Worm (Caenorhabditis elegans) whole organism, L1 larva: Measurements from ENCODE around the gene cyn-17.
A peak's percentile ranks its signal among the peaks of the same experiment; 100 is the strongest.

ENCODE experiments used
- C04F5.9 ChIP-seq: sonication (generic microtip); optimal IDR thresholded peaks from 2 replicates; lab custom pipeline; 2016; ENCODE audit warnings: missing genetic modification characterization, missing compliant biosample characterization
- C16A3.4 ChIP-seq: fragments of 150-350 bp; optimal IDR thresholded peaks from 2 replicates; lab custom pipeline; 2014; ENCODE audit warnings: missing biosample characterization, missing genetic modification characterization
- Y116A8C.19 ChIP-seq: sonication (generic microtip); optimal IDR thresholded peaks from 2 replicates; lab custom pipeline; 2016; ENCODE audit warnings: missing compliant biosample characterization, missing genetic modification characterization, borderline replicate concordance
- alr-1 ChIP-seq: fragments of 200-800 bp; sonication (Bioruptor generic); optimal IDR thresholded peaks from 2 replicates; lab custom pipeline; 2018; ENCODE audit warnings: borderline replicate concordance, mild to moderate bottlenecking, missing genetic modification characterization, missing compliant biosample characterization
- blmp-1 ChIP-seq: fragments of 150-350 bp; optimal IDR thresholded peaks from 2 replicates; lab custom pipeline; 2014; ENCODE audit warnings: missing biosample characterization, missing genetic modification characterization
- ceh-63 ChIP-seq: fragments of 200-800 bp; sonication (Bioruptor generic); optimal IDR thresholded peaks from 2 replicates; lab custom pipeline; 2018; ENCODE audit warnings: mild to moderate bottlenecking, missing genetic modification characterization, missing compliant biosample characterization
- ceh-88 ChIP-seq: fragments of 200-800 bp; sonication (Bioruptor generic); IDR thresholded peaks from 2 replicates; pipeline ENCODE4 v1.3.6; 2022; ENCODE audit warnings: missing genetic modification characterization, missing compliant biosample characterization
- ces-1 ChIP-seq: fragments of 150-350 bp; optimal IDR thresholded peaks from 2 replicates; lab custom pipeline; 2014; ENCODE audit warnings: missing biosample characterization, missing genetic modification reagents, missing genetic modification characterization
- dpl-1 ChIP-seq, 3 experiments: fragments of 150-350 bp in 2 of 3; sonication (generic microtip) in 1 of 3; optimal IDR thresholded peaks; 2 replicates each; lab custom pipeline; 2014 to 2017; ENCODE audit warnings: missing biosample characterization in 3 of 3, missing genetic modification characterization in 3 of 3, missing genetic modification reagents in 3 of 3
- efl-1 ChIP-seq, 4 experiments: fragments of 150-350 bp; optimal IDR thresholded peaks in 3 of 4; peaks in 1 of 4; 1 replicate in 1 of 4; 2 replicates in 3 of 4; lab custom pipeline; 2014; ENCODE audit warnings: missing biosample characterization in 2 of 4, missing genetic modification characterization in 2 of 4, missing genetic modification reagents in 2 of 4
- efl-3 ChIP-seq: fragments of 200-800 bp; sonication (Bioruptor generic); optimal IDR thresholded peaks from 2 replicates; lab custom pipeline; 2018; ENCODE audit warnings: mild to moderate bottlenecking, missing genetic modification characterization, missing compliant biosample characterization
- egl-13 ChIP-seq: sonication (generic microtip); optimal IDR thresholded peaks from 2 replicates; lab custom pipeline; 2016; ENCODE audit warnings: missing genotype, missing genetic modification reagents, missing genetic modification characterization, missing compliant biosample characterization
- elt-3 ChIP-seq, 6 experiments: fragments of 150-350 bp in 1 of 6; sonication (generic microtip); optimal IDR thresholded peaks; 2 replicates each; lab custom pipeline; 2017 to 2018; ENCODE audit warnings: missing biosample characterization in 6 of 6, missing genetic modification characterization in 6 of 6, inconsistent platforms in 1 of 6
- ets-5 ChIP-seq: fragments of 200-800 bp; sonication (Bioruptor generic); IDR thresholded peaks from 2 replicates; pipeline ENCODE4 v1.3.6; 2022; ENCODE audit warnings: missing genetic modification characterization, missing compliant biosample characterization
- fkh-4 ChIP-seq: sonication (generic microtip); optimal IDR thresholded peaks from 2 replicates; lab custom pipeline; 2016; ENCODE audit warnings: missing compliant biosample characterization, missing genetic modification characterization, borderline replicate concordance
- fkh-8 ChIP-seq: sonication (generic microtip); optimal IDR thresholded peaks from 2 replicates; lab custom pipeline; 2016; ENCODE audit warnings: mild to moderate bottlenecking, missing genetic modification characterization, missing compliant biosample characterization
- fos-1 ChIP-seq: fragments of 150-350 bp; optimal IDR thresholded peaks from 2 replicates; lab custom pipeline; 2014; ENCODE audit warnings: missing biosample characterization, missing genetic modification characterization
- hlh-17 ChIP-seq: fragments of 200-800 bp; sonication (Bioruptor generic); optimal IDR thresholded peaks from 2 replicates; lab custom pipeline; 2018; ENCODE audit warnings: missing genetic modification characterization, mild to moderate bottlenecking, missing compliant biosample characterization, moderate library complexity, borderline replicate concordance
- hlh-4 ChIP-seq: sonication (generic microtip); optimal IDR thresholded peaks from 2 replicates; lab custom pipeline; 2016; ENCODE audit warnings: mild to moderate bottlenecking, missing genetic modification characterization, missing compliant biosample characterization
- hpl-2 ChIP-seq: fragments of 150-350 bp; optimal IDR thresholded peaks from 2 replicates; lab custom pipeline; 2014; ENCODE audit warnings: missing biosample characterization, missing genetic modification reagents, missing genetic modification characterization
- irx-1 ChIP-seq: sonication (generic microtip); optimal IDR thresholded peaks from 2 replicates; lab custom pipeline; 2016; ENCODE audit warnings: missing genetic modification characterization, missing compliant biosample characterization
- lin-14 ChIP-seq: fragments of 200-800 bp; sonication (Bioruptor generic); optimal IDR thresholded peaks from 2 replicates; lab custom pipeline; 2018; ENCODE audit warnings: mild to moderate bottlenecking, missing genetic modification characterization, moderate library complexity, missing compliant biosample characterization
- lin-15B ChIP-seq: fragments of 150-350 bp; sonication (generic microtip); optimal IDR thresholded peaks from 3 replicates; lab custom pipeline; 2014; ENCODE audit warnings: missing biosample characterization, missing genetic modification characterization
- lin-35 ChIP-seq, 2 experiments: fragments of 150-350 bp; optimal IDR thresholded peaks; 2 replicates each; lab custom pipeline; 2014; ENCODE audit warnings: missing biosample characterization in 2 of 2, missing genetic modification characterization in 2 of 2, missing genetic modification reagents in 2 of 2
- lin-39 ChIP-seq: fragments of 150-350 bp; optimal IDR thresholded peaks from 2 replicates; lab custom pipeline; 2014; ENCODE audit warnings: missing biosample characterization, missing genetic modification reagents, missing genetic modification characterization
- lir-3 ChIP-seq: sonication (generic microtip); optimal IDR thresholded peaks from 2 replicates; lab custom pipeline; 2016; ENCODE audit warnings: mild to moderate bottlenecking, missing genetic modification characterization, moderate library complexity, missing compliant biosample characterization; ENCODE audit not compliant: poor library complexity
- lsy-2 ChIP-seq, 2 experiments: fragments of 150-350 bp; optimal IDR thresholded peaks; 2 replicates each; lab custom pipeline; 2014; ENCODE audit warnings: missing biosample characterization in 2 of 2, missing genetic modification characterization in 2 of 2
- nhr-12 ChIP-seq: sonication (generic microtip); optimal IDR thresholded peaks from 2 replicates; lab custom pipeline; 2017; ENCODE audit warnings: missing biosample characterization, missing genetic modification characterization
- nhr-19 ChIP-seq: fragments of 200-800 bp; sonication (Bioruptor generic); conservative IDR thresholded peaks from 2 replicates; pipeline ENCODE4 v1.3.6; 2022; ENCODE audit warnings: missing genetic modification characterization, missing compliant biosample characterization
- nhr-20 ChIP-seq: sonication (generic microtip); optimal IDR thresholded peaks from 2 replicates; lab custom pipeline; 2016; ENCODE audit warnings: mild to moderate bottlenecking, missing genetic modification characterization, missing compliant biosample characterization
- nhr-47 ChIP-seq: sonication (generic microtip); optimal IDR thresholded peaks from 2 replicates; lab custom pipeline; 2016; ENCODE audit warnings: mild to moderate bottlenecking, missing genetic modification characterization, moderate library complexity, missing compliant biosample characterization
- nhr-71 ChIP-seq: sonication (generic microtip); optimal IDR thresholded peaks from 2 replicates; lab custom pipeline; 2016; ENCODE audit warnings: mild to moderate bottlenecking, missing genetic modification characterization, moderate library complexity, missing compliant biosample characterization
- nhr-77 ChIP-seq: fragments of 150-350 bp; optimal IDR thresholded peaks from 2 replicates; lab custom pipeline; 2014; ENCODE audit warnings: missing biosample characterization, missing genetic modification characterization
- nhr-84 ChIP-seq: sonication (generic microtip); optimal IDR thresholded peaks from 2 replicates; lab custom pipeline; 2017; ENCODE audit warnings: missing biosample characterization, missing genetic modification characterization
- nhr-85 ChIP-seq: sonication (generic microtip); peaks from one replicate; lab custom pipeline; 2016; ENCODE audit warnings: missing genetic modification characterization, inconsistent platforms, missing compliant biosample characterization
- nhr-90 ChIP-seq: sonication (generic microtip); optimal IDR thresholded peaks from 2 replicates; lab custom pipeline; 2016; ENCODE audit warnings: mild to moderate bottlenecking, missing genetic modification characterization, missing compliant biosample characterization; ENCODE audit not compliant: poor library complexity
- pag-3 ChIP-seq: sonication (generic microtip); optimal IDR thresholded peaks from 2 replicates; lab custom pipeline; 2017; ENCODE audit warnings: missing genetic modification characterization, mild to moderate bottlenecking, missing compliant biosample characterization, antibody characterized with exemption, borderline replicate concordance; ENCODE audit not compliant: insufficient read depth
- pqm-1 ChIP-seq: sonication (generic microtip); optimal IDR thresholded peaks from 3 replicates; lab custom pipeline; 2017; ENCODE audit warnings: missing biosample characterization, missing genetic modification characterization
- snu-23 ChIP-seq: sonication (generic microtip); optimal IDR thresholded peaks from 2 replicates; lab custom pipeline; 2016; ENCODE audit warnings: missing genetic modification characterization, missing compliant biosample characterization
- sptf-1 ChIP-seq: fragments of 150-350 bp; optimal IDR thresholded peaks from 2 replicates; lab custom pipeline; 2014; ENCODE audit warnings: missing biosample characterization, missing genetic modification characterization
- sup-37 ChIP-seq: fragments of 200-800 bp; sonication (Bioruptor generic); optimal IDR thresholded peaks from 2 replicates; lab custom pipeline; 2018; ENCODE audit warnings: mild to moderate bottlenecking, missing genetic modification characterization, missing compliant biosample characterization
- tlp-1 ChIP-seq: fragments of 150-350 bp; optimal IDR thresholded peaks from 2 replicates; lab custom pipeline; 2014; ENCODE audit warnings: missing biosample characterization, missing genetic modification characterization
- unc-30 ChIP-seq: sonication (generic microtip); optimal IDR thresholded peaks from 2 replicates; lab custom pipeline; 2017; ENCODE audit warnings: missing biosample characterization, missing genetic modification characterization
- unc-62 ChIP-seq: fragments of 150-350 bp; optimal IDR thresholded peaks from 2 replicates; lab custom pipeline; 2014; ENCODE audit warnings: missing biosample characterization, missing genetic modification reagents, missing genetic modification characterization
- unc-98 ChIP-seq: fragments of 200-800 bp; sonication (Bioruptor generic); IDR thresholded peaks from 2 replicates; pipeline ENCODE4 v1.3.6; 2022; ENCODE audit warnings: missing genetic modification characterization, missing compliant biosample characterization
- xbp-1 ChIP-seq: sonication (generic microtip); optimal IDR thresholded peaks from 2 replicates; lab custom pipeline; 2016; ENCODE audit warnings: missing genetic modification characterization, missing compliant biosample characterization
- zag-1 ChIP-seq: fragments of 150-350 bp; optimal IDR thresholded peaks from 2 replicates; lab custom pipeline; 2014; ENCODE audit warnings: missing biosample characterization, missing genetic modification characterization
- ztf-11 ChIP-seq, 2 experiments: sonication (generic microtip); optimal IDR thresholded peaks; 2 replicates each; lab custom pipeline; 2016 to 2017; ENCODE audit warnings: missing genetic modification characterization in 2 of 2, missing biosample characterization in 1 of 2, missing compliant biosample characterization in 1 of 2
- ztf-4 ChIP-seq: fragments of 150-350 bp; optimal IDR thresholded peaks from 2 replicates; lab custom pipeline; 2014; ENCODE audit warnings: missing biosample characterization, missing genetic modification characterization

Gene cyn-17

DNA sequence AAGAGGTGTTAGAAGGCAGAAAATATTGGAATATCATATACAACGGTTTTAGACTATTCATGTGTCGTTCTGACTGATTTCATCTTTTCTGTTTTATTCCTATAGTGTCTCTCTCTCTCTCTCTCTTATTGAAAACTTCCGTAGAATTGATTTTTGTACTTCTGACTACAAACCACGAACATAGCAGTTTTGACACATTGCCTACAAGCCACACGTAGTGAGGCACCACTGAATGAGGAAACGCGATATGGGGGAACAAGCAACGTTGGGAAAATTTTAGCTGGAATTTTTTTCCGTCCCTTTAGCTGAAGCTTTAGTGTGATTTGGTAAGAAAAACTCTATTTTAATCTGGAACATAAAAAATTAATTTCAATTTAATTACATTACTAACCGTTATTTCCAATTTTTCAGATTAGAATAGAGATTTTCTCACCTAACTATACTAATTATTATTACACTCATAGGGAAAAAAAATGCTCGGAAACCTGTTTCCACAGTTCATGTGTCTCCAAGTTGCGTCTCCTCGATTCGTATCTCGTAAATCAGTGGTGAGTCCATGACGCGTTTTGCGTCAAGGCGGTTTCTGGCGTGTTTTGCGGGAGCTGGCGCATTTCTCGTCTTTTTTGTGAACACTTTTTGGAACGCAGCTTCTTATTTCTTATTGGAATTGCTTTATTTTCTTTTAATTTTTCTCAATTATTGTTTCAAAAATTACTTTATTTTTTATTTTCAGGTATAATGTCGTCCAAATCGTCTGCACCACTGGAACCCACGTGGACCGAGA lies 8.8 kb upstream of the cyn-17 start, which contains the start of the genes nhr-142 and F44E7.9 (continued):
- no peak for TF ChIP-seq pqm-1
- TF ChIP-seq unc-30 (tag; lab: Kevin White, UChicago): no peak
- no peak for TF ChIP-seq nhr-84 (tag; lab: Kevin White, UChicago)
- TF ChIP-seq lin-39 (tag; lab: Kevin White, UChicago): peak; percentile 60
- peak; percentile 93 for TF ChIP-seq C16A3.4 (tag; lab: Kevin White, UChicago)
- TF ChIP-seq ztf-4 (tag; lab: Kevin White, UChicago): peak; percentile 49
- peak; percentile 40 for TF ChIP-seq sup-37 (GFP tag; lab: Kevin White, UChicago)
- no peak for TF ChIP-seq efl-3
- TF ChIP-seq nhr-71 (tag; lab: Kevin White, UChicago): peak; percentile 92
- no peak for TF ChIP-seq unc-62 (GFP tag; lab: Kevin White, UChicago)
- peak; percentile 94 for TF ChIP-seq nhr-85 (tag; lab: Kevin White, UChicago)
- TF ChIP-seq Y116A8C.19 (tag; lab: Kevin White, UChicago): no peak
- peak; percentile 70 for TF ChIP-seq lir-3 (tag; lab: Kevin White, UChicago)
- 0 out of 2 replicates have a peak, but pooled peaks have one; percentile 15 for TF ChIP-seq ceh-88
- no peak for TF ChIP-seq ces-1 (GFP tag; lab: Kevin White, UChicago)
- no peak for TF ChIP-seq hlh-17 (GFP tag; lab: Kevin White, UChicago)
- peak; percentile 32 for TF ChIP-seq fkh-4 (tag; lab: Kevin White, UChicago)
- no peak for TF ChIP-seq sptf-1 (tag; lab: Kevin White, UChicago)
- no peak for TF ChIP-seq unc-98 (GFP tag; lab: Robert Waterston, UW)
- peak; percentile 76 for TF ChIP-seq lin-15B (tag; lab: Kevin White, UChicago)
- no peak for TF ChIP-seq hpl-2 (GFP tag; lab: Kevin White, UChicago)
- TF ChIP-seq nhr-90 (tag; lab: Kevin White, UChicago): peak; percentile 90
- no peak for TF ChIP-seq ets-5
- TF ChIP-seq ztf-11 (tag; optimal IDR thresholded peaks at IDR 0.05; lab: Kevin White, UChicago): peak in 1 of 2 experiments; percentile 75
- no peak for TF ChIP-seq tlp-1 (tag; lab: Kevin White, UChicago)
- no peak for TF ChIP-seq alr-1 (tag; lab: Kevin White, UChicago)
- peak; percentile 75 for TF ChIP-seq fos-1
- peak; percentile 57 for TF ChIP-seq C04F5.9 (tag; lab: Kevin White, UChicago)
- TF ChIP-seq elt-3 (tag; optimal IDR thresholded peaks at IDR 0.05; lab: Kevin White, UChicago): peak in 2 of 6 experiments; percentile 42 to 78
- TF ChIP-seq lin-35 (GFP tag; optimal IDR thresholded peaks at IDR 0.05; lab: Kevin White, UChicago): peak; percentile 81 to 86
- TF ChIP-seq hlh-4 (tag; lab: Kevin White, UChicago): no peak
- TF ChIP-seq nhr-47 (tag; lab: Kevin White, UChicago): peak; percentile 92
- TF ChIP-seq dpl-1 (GFP tag; optimal IDR thresholded peaks at IDR 0.05; lab: Kevin White, UChicago): peak; percentile 72 to 84 (median 82)
- TF ChIP-seq fkh-8: peak; percentile 87
- TF ChIP-seq nhr-12 (tag; lab: Kevin White, UChicago): no peak
- TF ChIP-seq xbp-1 (tag; lab: Kevin White, UChicago): peak; percentile 87
- TF ChIP-seq irx-1: peak; percentile 83
- TF ChIP-seq nhr-19 (GFP tag; lab: Robert Waterston, UW): peak; percentile 87
- peak; percentile 91 for TF ChIP-seq lin-14 (GFP tag; lab: Kevin White, UChicago)
- peak; percentile 71 for TF ChIP-seq nhr-77
- peak; percentile 90 for TF ChIP-seq nhr-20 (tag; lab: Kevin White, UChicago)
- TF ChIP-seq lsy-2 (tag; optimal IDR thresholded peaks at IDR 0.05; lab: Kevin White, UChicago): peak; percentile 82 to 90
- no peak for TF ChIP-seq ceh-63 (GFP tag; lab: Kevin White, UChicago)
- peak; percentile 80 for TF ChIP-seq egl-13 (tag; lab: Kevin White, UChicago)
- TF ChIP-seq blmp-1 (tag; lab: Kevin White, UChicago): peak; percentile 52
- TF ChIP-seq snu-23 (GFP tag; lab: Kevin White, UChicago): peak; percentile 89
- TF ChIP-seq efl-1 (optimal IDR thresholded peaks at IDR 0.05; lab: Kevin White, UChicago): peak; percentile 85 to 88
- peak; percentile 76 to 98 for TF ChIP-seq efl-1 (GFP tag; optimal IDR thresholded peaks at IDR 0.05 in 1 of 2; lab: Kevin White, UChicago)
- TF ChIP-seq zag-1 (tag; lab: Kevin White, UChicago): no peak
- TF ChIP-seq pag-3 (tag; lab: Kevin White, UChicago): peak; percentile 38
